Worm (Caenorhabditis elegans) whole organism, mixed stage, embryonic: ENCODE results near the gene F58F12.1.

Experiments used
- ces-1 ChIP-seq: fragments of 150-350 bp; optimal IDR thresholded peaks from 2 replicates; lab custom pipeline; 2014; ENCODE audit warnings: missing biosample characterization, missing genetic modification reagents, missing genetic modification characterization
- lin-13 ChIP-seq: fragments of 150-350 bp; optimal IDR thresholded peaks from 2 replicates; lab custom pipeline; 2014; ENCODE audit warnings: missing biosample characterization, missing genetic modification characterization
- lsy-2 ChIP-seq: fragments of 150-350 bp; optimal IDR thresholded peaks from 2 replicates; lab custom pipeline; 2014; ENCODE audit warnings: missing biosample characterization, missing genetic modification characterization
- nhr-237 ChIP-seq: fragments of 150-350 bp; optimal IDR thresholded peaks from 2 replicates; lab custom pipeline; 2014; ENCODE audit warnings: missing biosample characterization, missing genetic modification characterization
- pha-4 ChIP-seq: fragments of 150-350 bp; optimal IDR thresholded peaks from 2 replicates; lab custom pipeline; 2018; ENCODE audit warnings: missing biosample characterization, missing genetic modification reagents, missing genetic modification characterization
- sem-2 ChIP-seq: fragments of 200-800 bp; sonication (Bioruptor generic); optimal IDR thresholded peaks from 2 replicates; lab custom pipeline; 2018; ENCODE audit warnings: mild to moderate bottlenecking, missing genetic modification characterization, missing compliant biosample characterization
- snpc-4 ChIP-seq: fragments of 150-350 bp; optimal IDR thresholded peaks from 2 replicates; lab custom pipeline; 2014; ENCODE audit warnings: missing biosample characterization, missing genetic modification characterization
- unc-62 ChIP-seq: fragments of 150-350 bp; optimal IDR thresholded peaks from 2 replicates; lab custom pipeline; 2014; ENCODE audit warnings: missing biosample characterization, missing genetic modification reagents, missing genetic modification characterization
- ztf-11 ChIP-seq: fragments of 150-350 bp; optimal IDR thresholded peaks from 2 replicates; lab custom pipeline; 2014; ENCODE audit warnings: missing biosample characterization, missing genetic modification characterization

ce11 chrII:6342455-6342854, 41.0 kb upstream of the F58F12.1 start:
- no peak for TF ChIP-seq ces-1 (GFP tag; lab: Kevin White, UChicago)
- no peak for TF ChIP-seq snpc-4 (tag; lab: Kevin White, UChicago)
- no peak for TF ChIP-seq sem-2
- no peak for TF ChIP-seq unc-62 (GFP tag; lab: Kevin White, UChicago)
- TF ChIP-seq ztf-11 (tag; lab: Kevin White, UChicago), result no peak
- no peak for TF ChIP-seq lin-13 (tag; lab: Kevin White, UChicago)
- TF ChIP-seq pha-4 (tag; lab: Kevin White, UChicago), result no peak
- no peak for TF ChIP-seq nhr-237
- no peak for TF ChIP-seq lsy-2 (tag; lab: Kevin White, UChicago)
